Fruit fly (Drosophila melanogaster) whole organism, embryonic: ENCODE measurements around the gene Sry-alpha.

Experiments
- Ada2b ChIP-seq: fragments of 200-800 bp; sonication (Bioruptor generic); IDR thresholded peaks from 2 replicates; pipeline ENCODE4 v1.3.6; 2022; ENCODE audit warnings: missing biosample characterization, missing genetic modification characterization
- Bgb ChIP-seq: fragments of 200-800 bp; sonication (Bioruptor generic); IDR thresholded peaks from 2 replicates; pipeline ENCODE4 v1.3.6; 2022; ENCODE audit warnings: missing biosample characterization, missing genetic modification characterization; ENCODE audit not compliant: partially characterized antibody
- Blimp-1 ChIP-seq: fragments of 200-800 bp; sonication (Bioruptor generic); optimal IDR thresholded peaks from 3 replicates; lab custom pipeline; 2018; ENCODE audit warnings: missing biosample characterization, missing genetic modification characterization, mild to moderate bottlenecking, moderate library complexity, missing genetic modification reagents
- CG10209 ChIP-seq: fragments of 200-800 bp; sonication (Bioruptor generic); optimal IDR thresholded peaks from 3 replicates; lab custom pipeline; 2017; ENCODE audit warnings: missing biosample characterization, mild to moderate bottlenecking, missing genetic modification characterization, missing genetic modification reagents
- CG10431 ChIP-seq: fragments of 200-800 bp; sonication (Bioruptor generic); optimal IDR thresholded peaks from 3 replicates; lab custom pipeline; 2018; ENCODE audit warnings: missing biosample characterization, mild to moderate bottlenecking, missing genetic modification characterization
- CG10959 ChIP-seq: fragments of 200-800 bp; sonication (Bioruptor generic); IDR thresholded peaks from 2 replicates; pipeline ENCODE4 v1.3.6; 2022; ENCODE audit warnings: missing biosample characterization, missing genetic modification characterization
- CG11696 ChIP-seq: fragments of 200-800 bp; sonication (Bioruptor generic); IDR thresholded peaks from 2 replicates; pipeline ENCODE4 v1.3.6; 2022; ENCODE audit warnings: missing biosample characterization, missing genetic modification characterization
- CG14667 ChIP-seq: fragments of 200-800 bp; sonication (Bioruptor generic); IDR thresholded peaks from 2 replicates; pipeline ENCODE4 v1.3.6; 2022; ENCODE audit warnings: missing biosample characterization, missing genetic modification characterization
- CG14860 ChIP-seq: fragments of 200-800 bp; sonication (Bioruptor generic); IDR thresholded peaks from 3 replicates; pipeline ENCODE4 v1.3.6; 2022; ENCODE audit warnings: missing biosample characterization, missing genetic modification characterization; ENCODE audit not compliant: partially characterized antibody
- CG17385 ChIP-seq: fragments of 200-800 bp; sonication (Bioruptor generic); optimal IDR thresholded peaks from 3 replicates; lab custom pipeline; 2018; ENCODE audit warnings: missing biosample characterization, mild to moderate bottlenecking, missing genetic modification characterization
- CG34224 ChIP-seq: fragments of 200-800 bp; sonication (Bioruptor generic); IDR thresholded peaks from 3 replicates; pipeline ENCODE4 v1.3.6; 2022; ENCODE audit warnings: missing biosample characterization, missing genetic modification characterization; ENCODE audit not compliant: partially characterized antibody
- CG6254 ChIP-seq: fragments of 200-800 bp; sonication (Bioruptor generic); optimal IDR thresholded peaks from 3 replicates; lab custom pipeline; 2017; ENCODE audit warnings: mild to moderate bottlenecking, missing biosample characterization, missing genetic modification reagents, missing genetic modification characterization
- CG6689 ChIP-seq: fragments of 200-800 bp; sonication (Bioruptor generic); IDR thresholded peaks from 2 replicates; pipeline ENCODE4 v1.3.6; 2022; ENCODE audit warnings: missing biosample characterization, missing genetic modification characterization
- CG7786 ChIP-seq: fragments of 200-800 bp; sonication (Bioruptor generic); optimal IDR thresholded peaks from 2 replicates; lab custom pipeline; 2016; ENCODE audit warnings: missing biosample characterization, missing genetic modification characterization
- CG8924 ChIP-seq: fragments of 200-800 bp; optimal IDR thresholded peaks from 3 replicates; lab custom pipeline; 2019; ENCODE audit warnings: missing biosample characterization, mild to moderate bottlenecking, missing genetic modification characterization, moderate library complexity
- CG8944 ChIP-seq: fragments of 200-800 bp; sonication (Bioruptor generic); optimal IDR thresholded peaks from 3 replicates; lab custom pipeline; 2016; ENCODE audit warnings: missing biosample characterization, missing genetic modification characterization
- CTCF ChIP-seq: fragments of 200-800 bp; sonication (Bioruptor generic); optimal IDR thresholded peaks from 2 replicates; lab custom pipeline; 2017; ENCODE audit warnings: missing biosample characterization, mild to moderate bottlenecking, missing genetic modification characterization, moderate library complexity
- D19B ChIP-seq: fragments of 200-800 bp; sonication (Bioruptor generic); optimal IDR thresholded peaks from 2 replicates; lab custom pipeline; 2017; ENCODE audit warnings: missing biosample characterization, mild to moderate bottlenecking, missing genetic modification characterization
- Ets97D ChIP-seq: fragments of 200-800 bp; sonication (Bioruptor generic); optimal IDR thresholded peaks from 3 replicates; lab custom pipeline; 2016; ENCODE audit warnings: missing biosample characterization, missing genetic modification characterization
- Gug ChIP-seq: fragments of 200-800 bp; sonication (Bioruptor generic); IDR thresholded peaks from 4 replicates; pipeline ENCODE4 v1.3.6; 2022; ENCODE audit warnings: missing biosample characterization, missing genetic modification characterization
- HLH4C ChIP-seq: fragments of 200-800 bp; sonication (Bioruptor generic); IDR thresholded peaks from 3 replicates; pipeline ENCODE4 v1.3.6; 2022; ENCODE audit warnings: missing biosample characterization, missing genetic modification characterization; ENCODE audit not compliant: partially characterized antibody
- HmgD ChIP-seq: fragments of 200-800 bp; sonication (Bioruptor generic); optimal IDR thresholded peaks from 3 replicates; lab custom pipeline; 2016; ENCODE audit warnings: missing biosample characterization, missing genetic modification characterization
- Hr78 ChIP-seq, 2 experiments: fragments of 200-800 bp in 1 of 2; fragments of >200 bp in 1 of 2; sonication (Bioruptor generic) in 1 of 2; optimal IDR thresholded peaks; 2 replicates each; lab custom pipeline; 2017 to 2019; ENCODE audit warnings: missing biosample characterization in 2 of 2, missing genetic modification characterization in 2 of 2, mild to moderate bottlenecking in 1 of 2, moderate library complexity in 1 of 2
- Meics ChIP-seq: fragments of 200-800 bp; sonication (Bioruptor generic); optimal IDR thresholded peaks from 2 replicates; lab custom pipeline; 2017; ENCODE audit warnings: missing biosample characterization, mild to moderate bottlenecking, missing genetic modification characterization
- Myb ChIP-seq: fragments of 200-800 bp; sonication (Bioruptor generic); optimal IDR thresholded peaks from 2 replicates; lab custom pipeline; 2016; ENCODE audit warnings: missing biosample characterization, missing genetic modification characterization
- Nf-YA ChIP-seq: fragments of 200-800 bp; sonication (Bioruptor generic); IDR thresholded peaks from 2 replicates; pipeline ENCODE4 v1.3.6; 2022; ENCODE audit warnings: missing biosample characterization, missing genetic modification characterization
- Opbp ChIP-seq: fragments of 200-800 bp; sonication (Bioruptor generic); IDR thresholded peaks from 3 replicates; pipeline ENCODE4 v1.3.6; 2022; ENCODE audit warnings: missing biosample characterization, missing genetic modification characterization; ENCODE audit not compliant: partially characterized antibody
- Stat92E ChIP-seq, 3 experiments: fragments of >200 bp in 2 of 3; fragments of 200-800 bp in 1 of 3; sonication (Bioruptor generic) in 1 of 3; optimal IDR thresholded peaks; 2 replicates each; lab custom pipeline; 2017 to 2019; ENCODE audit warnings: missing biosample characterization in 3 of 3, missing genetic modification characterization in 3 of 3, mild to moderate bottlenecking in 1 of 3, moderate library complexity in 1 of 3
- Taf1 ChIP-seq: fragments of 200-800 bp; sonication (Bioruptor generic); IDR thresholded peaks from 2 replicates; pipeline ENCODE4 v1.3.6; 2022; ENCODE audit warnings: missing biosample characterization, missing genetic modification characterization
- bbx ChIP-seq: fragments of 200-800 bp; sonication (Bioruptor generic); IDR thresholded peaks from 2 replicates; pipeline ENCODE4 v1.3.6; 2022; ENCODE audit warnings: missing biosample characterization, missing genetic modification characterization; ENCODE audit not compliant: partially characterized antibody
- btn ChIP-seq: fragments of 200-800 bp; sonication (Bioruptor generic); optimal IDR thresholded peaks from 2 replicates; lab custom pipeline; 2016; ENCODE audit warnings: missing biosample characterization, missing genetic modification characterization
- crol ChIP-seq: fragments of 200-800 bp; sonication (Bioruptor generic); IDR thresholded peaks from 2 replicates; pipeline ENCODE4 v1.3.6; 2022; ENCODE audit warnings: missing biosample characterization, missing genetic modification characterization
- crp ChIP-seq, 2 experiments: fragments of 200-800 bp; sonication (Bioruptor generic); optimal IDR thresholded peaks; 2 replicates in 1 of 2; 3 replicates in 1 of 2; lab custom pipeline; 2017; ENCODE audit warnings: missing biosample characterization in 2 of 2, missing genetic modification characterization in 2 of 2, mild to moderate bottlenecking in 1 of 2, moderate library complexity in 1 of 2
- dpn ChIP-seq, 2 experiments: fragments of 200-800 bp; sonication (Bioruptor generic); optimal IDR thresholded peaks; 3 replicates each; lab custom pipeline; 2016; ENCODE audit warnings: missing biosample characterization in 2 of 2, missing genetic modification characterization in 2 of 2
- fru ChIP-seq: fragments of >200 bp; optimal IDR thresholded peaks from 2 replicates; lab custom pipeline; 2017
- fu2 ChIP-seq: fragments of 200-800 bp; sonication (Bioruptor generic); optimal IDR thresholded peaks from 2 replicates; lab custom pipeline; 2016; ENCODE audit warnings: missing biosample characterization, missing genetic modification characterization
- gem ChIP-seq: fragments of 200-800 bp; sonication (Bioruptor generic); optimal IDR thresholded peaks from 2 replicates; lab custom pipeline; 2019; ENCODE audit warnings: missing biosample characterization, mild to moderate bottlenecking, missing genetic modification characterization, moderate library complexity
- jumu ChIP-seq: fragments of 200-800 bp; sonication (Bioruptor generic); optimal IDR thresholded peaks from 3 replicates; lab custom pipeline; 2016; ENCODE audit warnings: missing biosample characterization, missing genetic modification characterization
- lab ChIP-seq: fragments of 200-800 bp; sonication (Bioruptor generic); optimal IDR thresholded peaks from 3 replicates; lab custom pipeline; 2017; ENCODE audit warnings: missing biosample characterization, missing genetic modification characterization, mild to moderate bottlenecking, moderate library complexity, missing genetic modification reagents
- lola ChIP-seq, 3 experiments: fragments of >200 bp in 2 of 3; fragments of 200-800 bp in 1 of 3; sonication (Bioruptor generic) in 1 of 3; optimal IDR thresholded peaks; 2 replicates each; lab custom pipeline; 2017 to 2019; ENCODE audit warnings: missing biosample characterization in 3 of 3, missing genetic modification characterization in 3 of 3, mild to moderate bottlenecking in 1 of 3, moderate library complexity in 1 of 3
- nerfin-2 ChIP-seq: fragments of 200-800 bp; sonication (Bioruptor generic); IDR thresholded peaks from 2 replicates; pipeline ENCODE4 v1.3.6; 2022; ENCODE audit warnings: missing biosample characterization, missing genetic modification characterization; ENCODE audit not compliant: partially characterized antibody
- onecut ChIP-seq: fragments of 200-800 bp; sonication (Bioruptor generic); IDR thresholded peaks from 2 replicates; pipeline ENCODE4 v1.3.6; 2022; ENCODE audit warnings: missing biosample characterization, missing genetic modification characterization
- p53 ChIP-seq: fragments of 200-800 bp; sonication (Bioruptor generic); optimal IDR thresholded peaks from 2 replicates; lab custom pipeline; 2016; ENCODE audit warnings: missing biosample characterization, missing genetic modification characterization
- sens-2 ChIP-seq: fragments of 200-800 bp; sonication (Bioruptor generic); IDR thresholded peaks from 2 replicates; pipeline ENCODE4 v1.3.6; 2022; ENCODE audit warnings: missing biosample characterization, missing genetic modification characterization
- sima ChIP-seq: fragments of 200-800 bp; sonication (Bioruptor generic); optimal IDR thresholded peaks from 2 replicates; lab custom pipeline; 2016; ENCODE audit warnings: missing biosample characterization, missing genetic modification characterization
- slou ChIP-seq: fragments of 200-800 bp; sonication (Bioruptor generic); optimal IDR thresholded peaks from 3 replicates; lab custom pipeline; 2016; ENCODE audit warnings: missing biosample characterization, missing genetic modification characterization
- stc ChIP-seq: fragments of 200-800 bp; sonication (Bioruptor generic); IDR thresholded peaks from 2 replicates; pipeline ENCODE4 v1.3.6; 2022; ENCODE audit warnings: missing biosample characterization, missing genetic modification characterization
- stwl ChIP-seq: fragments of 200-800 bp; sonication (Bioruptor generic); optimal IDR thresholded peaks from 3 replicates; lab custom pipeline; 2018; ENCODE audit warnings: missing biosample characterization, mild to moderate bottlenecking, missing genetic modification characterization, moderate library complexity
- tll ChIP-seq, 2 experiments: fragments of 200-800 bp in 1 of 2; fragments of >200 bp in 1 of 2; sonication (Bioruptor generic) in 1 of 2; optimal IDR thresholded peaks; 2 replicates each; lab custom pipeline; 2017 to 2019; ENCODE audit warnings: missing biosample characterization in 2 of 2, missing genetic modification characterization in 2 of 2, mild to moderate bottlenecking in 1 of 2, moderate library complexity in 1 of 2
- unc-4 ChIP-seq: fragments of 200-800 bp; sonication (Bioruptor generic); IDR thresholded peaks from 2 replicates; pipeline ENCODE4 v1.3.6; 2022; ENCODE audit warnings: missing biosample characterization, missing genetic modification characterization; ENCODE audit not compliant: partially characterized antibody
- zf30C ChIP-seq: fragments of 200-800 bp; sonication (Bioruptor generic); optimal IDR thresholded peaks from 3 replicates; lab custom pipeline; 2018; ENCODE audit warnings: missing biosample characterization, mild to moderate bottlenecking, missing genetic modification characterization

Gene Sry-alpha

dm6 chr3R:29995035-29995434 lies 44.5 kb upstream of the Sry-alpha start, which contains the start of the genes CG7903 and Sas-6 (continued):
- peak; percentile 56 for TF ChIP-seq stwl (tag; lab: Kevin White, UChicago)
- TF ChIP-seq CG6689 (GFP tag; lab: Robert Waterston, UW): no peak
- no peak for TF ChIP-seq fru (lab: Kevin White, UChicago)
- no peak for TF ChIP-seq Taf1 (GFP tag; lab: Robert Waterston, UW)
- no peak for TF ChIP-seq lab (GFP tag; lab: Kevin White, UChicago)
- peak; percentile 77 for TF ChIP-seq unc-4 (GFP tag; lab: Robert Waterston, UW)
- no peak for TF ChIP-seq HmgD (GFP tag; lab: Kevin White, UChicago)
- peak; percentile 4 for TF ChIP-seq CG8924
- TF ChIP-seq CG14860 (GFP tag; lab: Robert Waterston, UW): peak; percentile 61
- TF ChIP-seq CTCF: no peak
- TF ChIP-seq Ada2b (GFP tag; lab: Robert Waterston, UW): no peak
- no peak for TF ChIP-seq CG8944 (GFP tag; lab: Kevin White, UChicago)
- TF ChIP-seq slou (GFP tag; lab: Kevin White, UChicago): no peak
- no peak for TF ChIP-seq Ets97D (GFP tag; lab: Kevin White, UChicago)
- no peak for TF ChIP-seq sens-2 (GFP tag; lab: Robert Waterston, UW)
- no peak for TF ChIP-seq D19B (GFP tag; lab: Kevin White, UChicago)
- peak in 1 of 2 experiments; percentile 2 for TF ChIP-seq crp (GFP tag; optimal IDR thresholded peaks at IDR 0.05; lab: Kevin White, UChicago)
- no peak for TF ChIP-seq zf30C (GFP tag; lab: Kevin White, UChicago)
- no peak for TF ChIP-seq lola (GFP tag; optimal IDR thresholded peaks at IDR 0.05; lab: Kevin White, UChicago)
- peak; percentile 56; the same call in 1 of the 2 replicates for TF ChIP-seq nerfin-2 (GFP tag; lab: Robert Waterston, UW)
- no peak for TF ChIP-seq btn (GFP tag; lab: Kevin White, UChicago)
- no peak for TF ChIP-seq tll (GFP tag; optimal IDR thresholded peaks at IDR 0.05; lab: Kevin White, UChicago)
- peak; percentile 76 for TF ChIP-seq CG34224 (GFP tag; lab: Robert Waterston, UW)
- no peak for TF ChIP-seq Nf-YA
- no peak for TF ChIP-seq dpn (GFP tag; optimal IDR thresholded peaks at IDR 0.05; lab: Kevin White, UChicago)
- peak; percentile 62 for TF ChIP-seq Myb (GFP tag; lab: Kevin White, UChicago)
- TF ChIP-seq CG10959: no peak
- no peak for TF ChIP-seq CG10209 (GFP tag; lab: Kevin White, UChicago)
- TF ChIP-seq gem (tag; lab: Kevin White, UChicago): no peak
- TF ChIP-seq Bgb (GFP tag; lab: Robert Waterston, UW): peak; percentile 85
- no peak for TF ChIP-seq jumu (GFP tag; lab: Kevin White, UChicago)
- TF ChIP-seq CG10431: no peak
- TF ChIP-seq fu2 (GFP tag; lab: Kevin White, UChicago): no peak
- TF ChIP-seq Stat92E (GFP tag; optimal IDR thresholded peaks at IDR 0.05; lab: Kevin White, UChicago): no peak
- peak; percentile 77 for TF ChIP-seq bbx (GFP tag; lab: Robert Waterston, UW)
- no peak for TF ChIP-seq sima (GFP tag; lab: Kevin White, UChicago)
- TF ChIP-seq onecut (GFP tag; lab: Robert Waterston, UW): no peak
- no peak for TF ChIP-seq CG7786 (GFP tag; lab: Kevin White, UChicago)
- peak; percentile 92 for TF ChIP-seq Meics (GFP tag; lab: Kevin White, UChicago)
- TF ChIP-seq CG11696 (GFP tag; lab: Robert Waterston, UW): no peak
- no peak for TF ChIP-seq crol
- no peak for TF ChIP-seq Gug (GFP tag; lab: Robert Waterston, UW)
- no peak for TF ChIP-seq CG6254
- no peak for TF ChIP-seq p53 (GFP tag; lab: Kevin White, UChicago)
- no peak for TF ChIP-seq Hr78 (GFP tag; optimal IDR thresholded peaks at IDR 0.05; lab: Kevin White, UChicago)
- TF ChIP-seq CG17385 (GFP tag; lab: Kevin White, UChicago): no peak
- TF ChIP-seq stc: no peak
- TF ChIP-seq Blimp-1: no peak
- TF ChIP-seq Opbp (GFP tag; lab: Robert Waterston, UW): peak; percentile 60; the same call in 1 of the 3 replicates
- TF ChIP-seq CG14667 (GFP tag; lab: Robert Waterston, UW): no peak
- peak; percentile 72 for TF ChIP-seq HLH4C (GFP tag; lab: Robert Waterston, UW)
